Worm (Caenorhabditis elegans): ENCODE results near the gene mtss-1.

ce11 chrIII:8809245-8809971 is 41.3 kb downstream of the mtss-1 start, which contains the start of gene prx-19:
- no peak for TF ChIP-seq flt-1 (GFP tag; IDR thresholded peaks at IDR 0.05)
- peak; percentile 45 for TF ChIP-seq cog-1 (tag; optimal IDR thresholded peaks at IDR 0.05)
- no peak for TF ChIP-seq klf-2 (GFP tag; conservative IDR thresholded peaks at IDR 0.05)
- no peak for TF ChIP-seq tab-1 (GFP tag; IDR thresholded peaks at IDR 0.05)
- no peak for TF ChIP-seq ref-1 (GFP tag; conservative IDR thresholded peaks at IDR 0.05)
- no peak for TF ChIP-seq ztf-29 (GFP tag; IDR thresholded peaks at IDR 0.05)
- no peak for TF ChIP-seq ztf-23 (GFP tag; IDR thresholded peaks at IDR 0.05)

Measured in whole organism, midembryonic.